Fruit fly (Drosophila melanogaster) whole organism, embryonic: ENCODE results near the gene CG14664.
A peak's percentile ranks its signal among the peaks of the same experiment; 100 is the strongest.

Experiments
- Aef1 ChIP-seq: fragments of 200-800 bp; sonication (Bioruptor generic); IDR thresholded peaks from 3 replicates; pipeline ENCODE4 v1.3.6; 2022; ENCODE audit warnings: missing biosample characterization, missing genetic modification characterization
- Bteb2 ChIP-seq: fragments of 200-800 bp; sonication (Bioruptor generic); optimal IDR thresholded peaks from 2 replicates; lab custom pipeline; 2016; ENCODE audit warnings: missing biosample characterization, missing genetic modification characterization
- CG1024 ChIP-seq: fragments of 200-800 bp; sonication (Bioruptor generic); IDR thresholded peaks from 2 replicates; pipeline ENCODE4 v1.3.6; 2022; ENCODE audit warnings: missing biosample characterization, missing genetic modification characterization
- CG10366 ChIP-seq: fragments of 200-800 bp; sonication (Bioruptor generic); IDR thresholded peaks from 2 replicates; pipeline ENCODE4 v1.3.6; 2022; ENCODE audit warnings: missing biosample characterization, missing genetic modification characterization
- CG10565 ChIP-seq: fragments of 200-800 bp; sonication (Bioruptor generic); optimal IDR thresholded peaks from 3 replicates; lab custom pipeline; 2016; ENCODE audit warnings: missing biosample characterization, mild to moderate bottlenecking, missing genetic modification characterization
- CG11398 ChIP-seq: fragments of 200-800 bp; sonication (Bioruptor generic); optimal IDR thresholded peaks from 2 replicates; lab custom pipeline; 2016; ENCODE audit warnings: missing biosample characterization, missing genetic modification characterization
- CG11504 ChIP-seq: fragments of 200-800 bp; sonication (Bioruptor generic); optimal IDR thresholded peaks from 3 replicates; lab custom pipeline; 2019; ENCODE audit warnings: missing biosample characterization, mild to moderate bottlenecking, missing genetic modification characterization, moderate library complexity
- CG12942 ChIP-seq: fragments of 200-800 bp; sonication (Bioruptor generic); optimal IDR thresholded peaks from 3 replicates; lab custom pipeline; 2016; ENCODE audit warnings: missing biosample characterization, missing genetic modification characterization
- CG14441 ChIP-seq: fragments of 200-800 bp; sonication (Bioruptor generic); IDR thresholded peaks from 2 replicates; pipeline ENCODE4 v1.3.6; 2022; ENCODE audit warnings: missing biosample characterization, missing genetic modification characterization
- CG15269 ChIP-seq: fragments of 200-800 bp; sonication (Bioruptor generic); optimal IDR thresholded peaks from 2 replicates; lab custom pipeline; 2018; ENCODE audit warnings: missing biosample characterization, mild to moderate bottlenecking, missing genetic modification characterization, moderate library complexity
- CG16813 ChIP-seq: fragments of 200-800 bp; sonication (Bioruptor generic); IDR thresholded peaks from 3 replicates; pipeline ENCODE4 v1.3.6; 2022; ENCODE audit warnings: missing biosample characterization, missing genetic modification characterization; ENCODE audit not compliant: partially characterized antibody
- CG2199 ChIP-seq: fragments of 200-800 bp; sonication (Bioruptor generic); IDR thresholded peaks from 3 replicates; pipeline ENCODE4 v1.3.6; 2022; ENCODE audit warnings: missing biosample characterization, missing genetic modification characterization
- CG30403 ChIP-seq: fragments of 200-800 bp; sonication (Bioruptor generic); optimal IDR thresholded peaks from 3 replicates; lab custom pipeline; 2016; ENCODE audit warnings: missing biosample characterization, missing genetic modification characterization
- CG31365 ChIP-seq: fragments of 200-800 bp; sonication (Bioruptor generic); optimal IDR thresholded peaks from 2 replicates; lab custom pipeline; 2018; ENCODE audit warnings: missing biosample characterization, mild to moderate bottlenecking, missing genetic modification characterization
- CG3407 ChIP-seq: fragments of 200-800 bp; sonication (Bioruptor generic); optimal IDR thresholded peaks from 2 replicates; lab custom pipeline; 2018; ENCODE audit warnings: missing biosample characterization, mild to moderate bottlenecking, missing genetic modification characterization
- CG6175 ChIP-seq: fragments of 200-800 bp; sonication (Bioruptor generic); IDR thresholded peaks from 3 replicates; pipeline ENCODE4 v1.3.6; 2022; ENCODE audit warnings: missing biosample characterization, missing genetic modification characterization
- CG6689 ChIP-seq: fragments of 200-800 bp; sonication (Bioruptor generic); IDR thresholded peaks from 2 replicates; pipeline ENCODE4 v1.3.6; 2022; ENCODE audit warnings: missing biosample characterization, missing genetic modification characterization
- CG7556 ChIP-seq: fragments of 200-800 bp; sonication (Bioruptor generic); optimal IDR thresholded peaks from 2 replicates; lab custom pipeline; 2017; ENCODE audit warnings: missing biosample characterization, mild to moderate bottlenecking, missing genetic modification characterization
- CG8281 ChIP-seq: fragments of 200-800 bp; sonication (Bioruptor generic); optimal IDR thresholded peaks from 2 replicates; lab custom pipeline; 2018; ENCODE audit warnings: missing biosample characterization, mild to moderate bottlenecking, missing genetic modification characterization, moderate library complexity
- CG8388 ChIP-seq: fragments of 200-800 bp; sonication (Bioruptor generic); optimal IDR thresholded peaks from 2 replicates; lab custom pipeline; 2019; ENCODE audit warnings: missing biosample characterization, mild to moderate bottlenecking, missing genetic modification characterization, moderate library complexity
- CG8478 ChIP-seq: fragments of >200 bp; optimal IDR thresholded peaks from 2 replicates; lab custom pipeline; 2018
- CG8944 ChIP-seq: fragments of 200-800 bp; sonication (Bioruptor generic); optimal IDR thresholded peaks from 3 replicates; lab custom pipeline; 2016; ENCODE audit warnings: missing biosample characterization, missing genetic modification characterization
- CG9817 ChIP-seq: fragments of 200-800 bp; sonication (Bioruptor generic); optimal IDR thresholded peaks from 2 replicates; lab custom pipeline; 2018; ENCODE audit warnings: missing biosample characterization, mild to moderate bottlenecking, missing genetic modification characterization, moderate library complexity
- Chrac-16 ChIP-seq: fragments of 200-800 bp; sonication (Bioruptor generic); optimal IDR thresholded peaks from 3 replicates; lab custom pipeline; 2016; ENCODE audit warnings: missing biosample characterization, missing genetic modification characterization
- Deaf1 ChIP-seq: fragments of 200-800 bp; optimal IDR thresholded peaks from 3 replicates; lab custom pipeline; 2019; ENCODE audit warnings: missing biosample characterization, mild to moderate bottlenecking, missing genetic modification characterization, moderate library complexity
- Dp ChIP-seq: fragments of 200-800 bp; sonication (Bioruptor generic); optimal IDR thresholded peaks from 2 replicates; lab custom pipeline; 2018; ENCODE audit warnings: missing biosample characterization, mild to moderate bottlenecking, missing genetic modification characterization, moderate library complexity
- E2f2 ChIP-seq: fragments of 200-800 bp; sonication (Bioruptor generic); IDR thresholded peaks from 2 replicates; pipeline ENCODE4 v1.3.6; 2022; ENCODE audit warnings: missing biosample characterization, missing genetic modification characterization
- Eip74EF ChIP-seq, 2 experiments: fragments of 200-800 bp in 1 of 2; fragments of >200 bp in 1 of 2; sonication (Bioruptor generic) in 1 of 2; optimal IDR thresholded peaks; 2 replicates each; lab custom pipeline; 2017 to 2019; ENCODE audit warnings: missing biosample characterization in 2 of 2, missing genetic modification characterization in 2 of 2, mild to moderate bottlenecking in 1 of 2, moderate library complexity in 1 of 2
- Ets97D ChIP-seq: fragments of 200-800 bp; sonication (Bioruptor generic); optimal IDR thresholded peaks from 3 replicates; lab custom pipeline; 2016; ENCODE audit warnings: missing biosample characterization, missing genetic modification characterization
- Fer1 ChIP-seq: fragments of 200-800 bp; sonication (Bioruptor generic); optimal IDR thresholded peaks from 2 replicates; lab custom pipeline; 2017; ENCODE audit warnings: missing biosample characterization, mild to moderate bottlenecking, missing genetic modification characterization
- Gsc ChIP-seq: fragments of 200-800 bp; sonication (Bioruptor generic); IDR thresholded peaks from 2 replicates; pipeline ENCODE4 v1.3.6; 2022; ENCODE audit warnings: missing biosample characterization, missing genetic modification characterization
- Hand ChIP-seq: fragments of 200-800 bp; sonication (Bioruptor generic); optimal IDR thresholded peaks from 2 replicates; lab custom pipeline; 2017; ENCODE audit warnings: mild to moderate bottlenecking, missing biosample characterization, missing genetic modification reagents, missing genetic modification characterization
- Oaz ChIP-seq: fragments of 200-800 bp; sonication (Bioruptor generic); IDR thresholded peaks from 2 replicates; pipeline ENCODE4 v1.3.6; 2022; ENCODE audit warnings: missing biosample characterization, missing genetic modification characterization
- Ssrp ChIP-seq: fragments of 200-800 bp; sonication (Bioruptor generic); optimal IDR thresholded peaks from 2 replicates; lab custom pipeline; 2018; ENCODE audit warnings: missing biosample characterization, mild to moderate bottlenecking, missing genetic modification characterization, moderate library complexity
- ab ChIP-seq: fragments of 200-800 bp; sonication (Bioruptor generic); optimal IDR thresholded peaks from 2 replicates; lab custom pipeline; 2016; ENCODE audit warnings: missing biosample characterization, missing genetic modification characterization
- ash1 ChIP-seq: fragments of 200-800 bp; sonication (Bioruptor generic); optimal IDR thresholded peaks from 2 replicates; lab custom pipeline; 2018; ENCODE audit warnings: missing biosample characterization, mild to moderate bottlenecking, missing genetic modification characterization
- bowl ChIP-seq: fragments of 200-800 bp; sonication (Bioruptor generic); IDR thresholded peaks from 2 replicates; pipeline ENCODE4 v1.3.6; 2022; ENCODE audit warnings: missing biosample characterization, missing genetic modification characterization
- br ChIP-seq: fragments of >200 bp; optimal IDR thresholded peaks from 2 replicates; lab custom pipeline; 2017
- btn ChIP-seq: fragments of 200-800 bp; sonication (Bioruptor generic); optimal IDR thresholded peaks from 2 replicates; lab custom pipeline; 2016; ENCODE audit warnings: missing biosample characterization, missing genetic modification characterization
- cg ChIP-seq: fragments of 200-800 bp; sonication (Bioruptor generic); optimal IDR thresholded peaks from 3 replicates; lab custom pipeline; 2019; ENCODE audit warnings: missing biosample characterization, mild to moderate bottlenecking, missing genetic modification characterization, moderate library complexity
- grau ChIP-seq: fragments of 200-800 bp; optimal IDR thresholded peaks from 3 replicates; lab custom pipeline; 2019; ENCODE audit warnings: missing biosample characterization, mild to moderate bottlenecking, missing genetic modification characterization, moderate library complexity
- hth ChIP-seq: fragments of >200 bp; optimal IDR thresholded peaks from 2 replicates; lab custom pipeline; 2017; ENCODE audit warnings: inconsistent platforms
- ind ChIP-seq: fragments of 200-800 bp; sonication (Bioruptor generic); optimal IDR thresholded peaks from 3 replicates; lab custom pipeline; 2016; ENCODE audit warnings: missing biosample characterization, missing genetic modification characterization
- inv ChIP-seq: fragments of 200-800 bp; sonication (Bioruptor generic); IDR thresholded peaks from 2 replicates; pipeline ENCODE4 v1.3.6; 2022; ENCODE audit warnings: missing biosample characterization, missing genetic modification characterization; ENCODE audit not compliant: partially characterized antibody
- nom ChIP-seq: fragments of 200-800 bp; sonication (Bioruptor generic); optimal IDR thresholded peaks from 2 replicates; lab custom pipeline; 2017; ENCODE audit warnings: missing biosample characterization, missing genetic modification characterization, mild to moderate bottlenecking, moderate library complexity, missing genetic modification reagents
- oc ChIP-seq: fragments of 200-800 bp; sonication (Bioruptor generic); optimal IDR thresholded peaks from 2 replicates; lab custom pipeline; 2018; ENCODE audit warnings: missing biosample characterization, mild to moderate bottlenecking, missing genetic modification characterization, moderate library complexity
- repo ChIP-seq: fragments of 200-800 bp; sonication (Bioruptor generic); optimal IDR thresholded peaks from 2 replicates; lab custom pipeline; 2016; ENCODE audit warnings: missing biosample characterization, missing genetic modification characterization
- salm ChIP-seq: fragments of 200-800 bp; sonication (Bioruptor generic); optimal IDR thresholded peaks from 2 replicates; lab custom pipeline; 2018; ENCODE audit warnings: missing biosample characterization, mild to moderate bottlenecking, missing genetic modification characterization
- seq ChIP-seq: fragments of 200-800 bp; sonication (Bioruptor generic); IDR thresholded peaks from 2 replicates; pipeline ENCODE4 v1.3.6; 2022; ENCODE audit warnings: missing biosample characterization, missing genetic modification characterization
- stwl ChIP-seq: fragments of 200-800 bp; sonication (Bioruptor generic); optimal IDR thresholded peaks from 3 replicates; lab custom pipeline; 2018; ENCODE audit warnings: missing biosample characterization, mild to moderate bottlenecking, missing genetic modification characterization, moderate library complexity
- tap ChIP-seq: fragments of 200-800 bp; optimal IDR thresholded peaks from 3 replicates; lab custom pipeline; 2019; ENCODE audit warnings: missing biosample characterization, mild to moderate bottlenecking, missing genetic modification characterization, moderate library complexity
- wdn ChIP-seq: fragments of 200-800 bp; sonication (Bioruptor generic); IDR thresholded peaks from 2 replicates; pipeline ENCODE4 v1.3.6; 2022; ENCODE audit warnings: missing biosample characterization, missing genetic modification characterization

The CG14664 gene

dm6 chr3R:5232197-5232607 is 8.3 kb downstream of the CG14664 start, which contains the start of the genes Kat60 and Mms19 (continued):
- TF ChIP-seq btn (GFP tag; lab: Kevin White, UChicago) = no peak
- no peak for TF ChIP-seq Gsc (GFP tag; lab: Robert Waterston, UW)
- no peak for TF ChIP-seq Deaf1 (tag; lab: Kevin White, UChicago)
- no peak for TF ChIP-seq CG2199
- TF ChIP-seq CG7556 (GFP tag; lab: Kevin White, UChicago) = no peak
- no peak for TF ChIP-seq br (lab: Kevin White, UChicago)
- no peak for TF ChIP-seq grau (tag; lab: Kevin White, UChicago)
- no peak for TF ChIP-seq Oaz
- peak; percentile 47 for TF ChIP-seq stwl (tag; lab: Kevin White, UChicago)
- no peak for TF ChIP-seq nom
- peak; percentile 80 for TF ChIP-seq CG6689
- TF ChIP-seq ash1 (GFP tag; lab: Kevin White, UChicago) = no peak
- TF ChIP-seq bowl (GFP tag; lab: Robert Waterston, UW) = no peak
- peak; percentile 54; the same call in 1 of the 2 replicates for TF ChIP-seq wdn
- TF ChIP-seq CG8388 (GFP tag; lab: Kevin White, UChicago) = peak; percentile 47
- TF ChIP-seq E2f2 (GFP tag; lab: Robert Waterston, UW) = 0 out of 2 replicates have a peak, but pooled peaks have one; percentile 36
- no peak for TF ChIP-seq hth
- TF ChIP-seq oc (tag; lab: Kevin White, UChicago) = peak; percentile 26
- TF ChIP-seq Ets97D = peak; percentile 81
- TF ChIP-seq CG30403 (GFP tag; lab: Kevin White, UChicago) = peak; percentile 82
- no peak for TF ChIP-seq CG8478 (lab: Kevin White, UChicago)
- TF ChIP-seq Chrac-16 (GFP tag; lab: Kevin White, UChicago) = peak; percentile 72
- peak; percentile 73 for TF ChIP-seq ind (GFP tag; lab: Kevin White, UChicago)
- TF ChIP-seq Eip74EF (GFP tag; optimal IDR thresholded peaks at IDR 0.05; lab: Kevin White, UChicago) = no peak
- peak; percentile 47 for TF ChIP-seq Dp (GFP tag; lab: Kevin White, UChicago)
- TF ChIP-seq CG31365 (tag; lab: Kevin White, UChicago) = no peak
- no peak for TF ChIP-seq CG8281 (tag; lab: Kevin White, UChicago)
- TF ChIP-seq salm (tag; lab: Kevin White, UChicago) = no peak
- TF ChIP-seq Ssrp (tag; lab: Kevin White, UChicago) = peak; percentile 56
- TF ChIP-seq CG6175 (GFP tag; lab: Robert Waterston, UW) = peak; percentile 48; the same call in 1 of the 3 replicates
- TF ChIP-seq CG15269 (tag; lab: Kevin White, UChicago) = no peak
- TF ChIP-seq Aef1 (GFP tag; lab: Robert Waterston, UW) = peak; percentile 70
- peak; percentile 49 for TF ChIP-seq Fer1
- no peak for TF ChIP-seq CG3407 (GFP tag; lab: Kevin White, UChicago)
- no peak for TF ChIP-seq tap (tag; lab: Kevin White, UChicago)
- no peak for TF ChIP-seq ab (GFP tag; lab: Kevin White, UChicago)
- peak; percentile 64 for TF ChIP-seq CG14441 (GFP tag; lab: Robert Waterston, UW)
- peak; percentile 96 for TF ChIP-seq inv (GFP tag; lab: Robert Waterston, UW)
- TF ChIP-seq CG1024 = 0 out of 2 replicates have a peak, but pooled peaks have one; percentile 3
- peak; percentile 68 for TF ChIP-seq CG12942
- no peak for TF ChIP-seq CG11398 (GFP tag; lab: Kevin White, UChicago)
- TF ChIP-seq CG8944 (GFP tag; lab: Kevin White, UChicago) = peak; percentile 30
- TF ChIP-seq Bteb2 (GFP tag; lab: Kevin White, UChicago) = peak; percentile 37
- no peak for TF ChIP-seq Hand (GFP tag; lab: Kevin White, UChicago)
- TF ChIP-seq seq = no peak; the same call in 1 of the 2 replicates
- TF ChIP-seq CG16813 (GFP tag; lab: Robert Waterston, UW) = peak; percentile 97
- TF ChIP-seq CG9817 (tag; lab: Kevin White, UChicago) = peak; percentile 68
- TF ChIP-seq repo = no peak
- no peak for TF ChIP-seq CG11504 (tag; lab: Kevin White, UChicago)
- peak; percentile 65 for TF ChIP-seq CG10366
- no peak for TF ChIP-seq CG10565 (GFP tag; lab: Kevin White, UChicago)
- TF ChIP-seq cg (GFP tag; lab: Kevin White, UChicago) = no peak
